Fruit fly (Drosophila melanogaster) whole organism, embryonic: Measurements from ENCODE around the gene CG6168.
A peak's percentile ranks its signal among the peaks of the same experiment; 100 is the strongest.

Source experiments
- Adf1 ChIP-seq: fragments of 200-800 bp; sonication (Bioruptor generic); IDR thresholded peaks from 2 replicates; pipeline ENCODE4 v1.3.6; 2022; ENCODE audit warnings: missing biosample characterization, missing genetic modification characterization
- CG10209 ChIP-seq: fragments of 200-800 bp; sonication (Bioruptor generic); optimal IDR thresholded peaks from 3 replicates; lab custom pipeline; 2017; ENCODE audit warnings: missing biosample characterization, mild to moderate bottlenecking, missing genetic modification characterization, missing genetic modification reagents
- CG13894 ChIP-seq: fragments of 200-800 bp; sonication (Bioruptor generic); optimal IDR thresholded peaks from 3 replicates; lab custom pipeline; 2018; ENCODE audit warnings: missing biosample characterization, mild to moderate bottlenecking, missing genetic modification characterization, moderate library complexity
- CG17186 ChIP-seq: fragments of 200-800 bp; sonication (Bioruptor generic); optimal IDR thresholded peaks from 3 replicates; lab custom pipeline; 2017; ENCODE audit warnings: missing biosample characterization, missing genetic modification reagents, missing genetic modification characterization
- CG17385 ChIP-seq: fragments of 200-800 bp; sonication (Bioruptor generic); optimal IDR thresholded peaks from 3 replicates; lab custom pipeline; 2018; ENCODE audit warnings: missing biosample characterization, mild to moderate bottlenecking, missing genetic modification characterization
- CG18599 ChIP-seq: fragments of 200-800 bp; sonication (Bioruptor generic); optimal IDR thresholded peaks from 3 replicates; lab custom pipeline; 2017; ENCODE audit warnings: missing biosample characterization, missing genetic modification characterization, mild to moderate bottlenecking, moderate library complexity, missing genetic modification reagents
- CG2875 ChIP-seq: fragments of 200-800 bp; sonication (Bioruptor generic); optimal IDR thresholded peaks from 2 replicates; lab custom pipeline; 2017; ENCODE audit warnings: missing biosample characterization, mild to moderate bottlenecking, missing genetic modification characterization, missing genetic modification reagents
- CG43689 ChIP-seq: fragments of 200-800 bp; sonication (Bioruptor generic); IDR thresholded peaks from 2 replicates; pipeline ENCODE4 v1.3.6; 2022; ENCODE audit warnings: missing biosample characterization, missing genetic modification characterization
- CG6689 ChIP-seq: fragments of 200-800 bp; sonication (Bioruptor generic); IDR thresholded peaks from 2 replicates; pipeline ENCODE4 v1.3.6; 2022; ENCODE audit warnings: missing biosample characterization, missing genetic modification characterization
- CG7372 ChIP-seq: fragments of 200-800 bp; sonication (Bioruptor generic); IDR thresholded peaks from 2 replicates; pipeline ENCODE4 v1.3.6; 2022; ENCODE audit warnings: missing biosample characterization, missing genetic modification characterization
- Dbx ChIP-seq: fragments of 200-800 bp; sonication (Bioruptor generic); IDR thresholded peaks from 3 replicates; pipeline ENCODE4 v1.3.6; 2022; ENCODE audit warnings: missing biosample characterization, missing genetic modification characterization
- Dll ChIP-seq: fragments of 200-800 bp; sonication (Bioruptor generic); IDR thresholded peaks from 4 replicates; pipeline ENCODE4 v1.3.6; 2022; ENCODE audit warnings: missing biosample characterization, missing genetic modification characterization; ENCODE audit not compliant: partially characterized antibody
- Drgx ChIP-seq: fragments of 200-800 bp; sonication (Bioruptor generic); IDR thresholded peaks from 2 replicates; pipeline ENCODE4 v1.3.6; 2022; ENCODE audit warnings: missing biosample characterization, missing genetic modification characterization
- HLH4C ChIP-seq: fragments of 200-800 bp; sonication (Bioruptor generic); IDR thresholded peaks from 3 replicates; pipeline ENCODE4 v1.3.6; 2022; ENCODE audit warnings: missing biosample characterization, missing genetic modification characterization; ENCODE audit not compliant: partially characterized antibody
- Scr ChIP-seq: fragments of 200-800 bp; sonication (Bioruptor generic); IDR thresholded peaks from 2 replicates; pipeline ENCODE4 v1.3.6; 2022; ENCODE audit warnings: missing biosample characterization, missing genetic modification characterization; ENCODE audit not compliant: partially characterized antibody
- Sry-β ChIP-seq: fragments of 200-800 bp; sonication (Bioruptor generic); optimal IDR thresholded peaks from 2 replicates; lab custom pipeline; 2018; ENCODE audit warnings: missing biosample characterization, mild to moderate bottlenecking, missing genetic modification characterization, moderate library complexity
- bbx ChIP-seq: fragments of 200-800 bp; sonication (Bioruptor generic); IDR thresholded peaks from 2 replicates; pipeline ENCODE4 v1.3.6; 2022; ENCODE audit warnings: missing biosample characterization, missing genetic modification characterization; ENCODE audit not compliant: partially characterized antibody
- bsh ChIP-seq, 2 experiments: fragments of 200-800 bp; sonication (Bioruptor generic); optimal IDR thresholded peaks; 2 replicates each; lab custom pipeline; 2017 to 2018; ENCODE audit warnings: mild to moderate bottlenecking in 2 of 2, missing biosample characterization in 2 of 2, missing genetic modification characterization in 2 of 2, moderate library complexity in 1 of 2
- cad ChIP-seq: fragments of >200 bp; optimal IDR thresholded peaks from 2 replicates; lab custom pipeline; 2017; ENCODE audit warnings: missing biosample characterization, missing genetic modification characterization
- cg ChIP-seq: fragments of 200-800 bp; sonication (Bioruptor generic); optimal IDR thresholded peaks from 3 replicates; lab custom pipeline; 2019; ENCODE audit warnings: missing biosample characterization, mild to moderate bottlenecking, missing genetic modification characterization, moderate library complexity
- chinmo ChIP-seq: fragments of 200-800 bp; sonication (Bioruptor generic); IDR thresholded peaks from 4 replicates; pipeline ENCODE4 v1.3.6; 2022; ENCODE audit warnings: missing biosample characterization, missing genetic modification characterization; ENCODE audit not compliant: partially characterized antibody
- corto ChIP-seq: fragments of 200-800 bp; sonication (Bioruptor generic); optimal IDR thresholded peaks from 2 replicates; lab custom pipeline; 2016; ENCODE audit warnings: missing biosample characterization, mild to moderate bottlenecking, missing genetic modification characterization, moderate library complexity
- fu2 ChIP-seq: fragments of 200-800 bp; sonication (Bioruptor generic); optimal IDR thresholded peaks from 2 replicates; lab custom pipeline; 2016; ENCODE audit warnings: missing biosample characterization, missing genetic modification characterization
- hkb ChIP-seq, 2 experiments: fragments of 200-800 bp in 1 of 2; fragments of >200 bp in 1 of 2; sonication (Bioruptor generic) in 1 of 2; IDR thresholded peaks in 1 of 2; optimal IDR thresholded peaks in 1 of 2; 2 replicates each; pipeline versions ENCODE4 v1.3.6 to Lab custom; 2017 to 2022; ENCODE audit warnings: missing biosample characterization in 1 of 2, missing genetic modification characterization in 1 of 2
- lbe ChIP-seq: fragments of 200-800 bp; sonication (Bioruptor generic); optimal IDR thresholded peaks from 2 replicates; lab custom pipeline; 2016; ENCODE audit warnings: missing biosample characterization, mild to moderate bottlenecking, missing genetic modification characterization
- lmd ChIP-seq: fragments of 200-800 bp; sonication (Bioruptor generic); IDR thresholded peaks from 2 replicates; pipeline ENCODE4 v1.3.6; 2022; ENCODE audit warnings: missing biosample characterization, missing genetic modification characterization
- nom ChIP-seq: fragments of 200-800 bp; sonication (Bioruptor generic); optimal IDR thresholded peaks from 2 replicates; lab custom pipeline; 2017; ENCODE audit warnings: missing biosample characterization, missing genetic modification characterization, mild to moderate bottlenecking, moderate library complexity, missing genetic modification reagents
- pfk ChIP-seq: fragments of 200-800 bp; sonication (Bioruptor generic); optimal IDR thresholded peaks from 2 replicates; lab custom pipeline; 2018; ENCODE audit warnings: missing biosample characterization, mild to moderate bottlenecking, missing genetic modification characterization, moderate library complexity
- psq ChIP-seq: fragments of 200-800 bp; sonication (Bioruptor generic); optimal IDR thresholded peaks from 2 replicates; lab custom pipeline; 2017; ENCODE audit warnings: missing biosample characterization, missing genetic modification characterization
- sens ChIP-seq: fragments of 200-800 bp; sonication (Bioruptor generic); peaks from one replicate; lab custom pipeline; 2016; ENCODE audit warnings: missing biosample characterization, missing genetic modification characterization
- shn ChIP-seq: fragments of 200-800 bp; sonication (Bioruptor generic); optimal IDR thresholded peaks from 3 replicates; lab custom pipeline; 2016; ENCODE audit warnings: missing biosample characterization, missing genetic modification characterization
- sim ChIP-seq: fragments of 200-800 bp; sonication (Bioruptor generic); IDR thresholded peaks from 2 replicates; pipeline ENCODE4 v1.3.6; 2022; ENCODE audit warnings: missing biosample characterization, missing genetic modification characterization
- vfl ChIP-seq: fragments of 200-800 bp; sonication (Bioruptor generic); optimal IDR thresholded peaks from 2 replicates; lab custom pipeline; 2016; ENCODE audit warnings: missing biosample characterization, missing genetic modification characterization
- vnd ChIP-seq: fragments of 200-800 bp; sonication (Bioruptor generic); IDR thresholded peaks from 3 replicates; pipeline ENCODE4 v1.3.6; 2022; ENCODE audit warnings: missing biosample characterization, missing genetic modification characterization; ENCODE audit not compliant: partially characterized antibody

Gene CG6168

dm6 chr3L:11365432-11366318 lies 44.2 kb upstream of the CG6168 start (continued):
- TF ChIP-seq sim (GFP tag; lab: Robert Waterston, UW) (0 out of 2 replicates have a peak, but pooled peaks have one; percentile 28), Sry-β (GFP tag; lab: Kevin White, UChicago) (peak; percentile 63), vnd (GFP tag; lab: Robert Waterston, UW) (no peak), CG7372 (GFP tag; lab: Robert Waterston, UW) (0 out of 2 replicates have a peak, but pooled peaks have one; percentile 34), shn (no peak), CG6689 (GFP tag; lab: Robert Waterston, UW) (0 out of 2 replicates have a peak, but pooled peaks have one; percentile 15), CG13894 (tag; lab: Kevin White, UChicago) (no peak), hkb (optimal IDR thresholded peaks at IDR 0.05; lab: Kevin White, UChicago) (no peak), hkb (GFP tag; IDR thresholded peaks at IDR 0.05; lab: Robert Waterston, UW) (0 out of 2 replicates have a peak, but pooled peaks have one; percentile 3), Dbx (0 out of 3 replicates have a peak, but pooled peaks have one; percentile 22), CG17186 (GFP tag; lab: Kevin White, UChicago) (no peak), Scr (GFP tag; lab: Robert Waterston, UW) (no peak), sens (peak; percentile 17)

- no peak for TF ChIP-seq hkb (optimal IDR thresholded peaks at IDR 0.05; lab: Kevin White, UChicago)
- TF ChIP-seq hkb (GFP tag; IDR thresholded peaks at IDR 0.05; lab: Robert Waterston, UW), result 0 out of 2 replicates have a peak, but pooled peaks have one; percentile 6
- peak; percentile 29 for TF ChIP-seq CG17385 (GFP tag; lab: Kevin White, UChicago)
- no peak for TF ChIP-seq vfl (GFP tag; lab: Kevin White, UChicago)
- peak; percentile 8 for TF ChIP-seq lbe (GFP tag; lab: Kevin White, UChicago)
- peak; percentile 90 for TF ChIP-seq nom (GFP tag; lab: Kevin White, UChicago)
- peak; percentile 32; the same call in 1 of the 2 replicates for TF ChIP-seq Drgx (GFP tag; lab: Robert Waterston, UW)
- TF ChIP-seq CG2875 (GFP tag; lab: Kevin White, UChicago), result no peak
- TF ChIP-seq chinmo, result 0 out of 4 replicates have a peak, but pooled peaks have one; percentile 40
- TF ChIP-seq bsh (GFP tag; optimal IDR thresholded peaks at IDR 0.05; lab: Kevin White, UChicago), result peak in 1 of 2 experiments; percentile 47
- TF ChIP-seq corto (GFP tag; lab: Kevin White, UChicago), result peak; percentile 62
- TF ChIP-seq pfk (GFP tag; lab: Kevin White, UChicago), result no peak
- no peak for TF ChIP-seq lmd (GFP tag; lab: Robert Waterston, UW)
- peak; percentile 89 for TF ChIP-seq psq
- TF ChIP-seq CG10209, result no peak
- peak; percentile 47 for TF ChIP-seq cg (GFP tag; lab: Kevin White, UChicago)
- TF ChIP-seq CG18599 (GFP tag; lab: Kevin White, UChicago), result peak; percentile 11
- TF ChIP-seq bbx (GFP tag; lab: Robert Waterston, UW), result no peak
- no peak for TF ChIP-seq fu2 (GFP tag; lab: Kevin White, UChicago)
- peak; percentile 48; the same call in 1 of the 2 replicates for TF ChIP-seq Adf1
- TF ChIP-seq HLH4C (GFP tag; lab: Robert Waterston, UW), result no peak
- TF ChIP-seq Dll (GFP tag; lab: Robert Waterston, UW), result no peak
- no peak for TF ChIP-seq cad (GFP tag; lab: Kevin White, UChicago)
- TF ChIP-seq CG43689, result 0 out of 2 replicates have a peak, but pooled peaks have one; percentile 4
Measured at dm6 chr3L:11364835-11365431, 43.4 kb upstream of the CG6168 start, which contains the start of gene CG6163. CG6163 (minus strand) TSS chr3L:11364885.
